Worm (Caenorhabditis elegans) whole organism, midembryonic: ENCODE measurements around the gene clec-74.
"Not testable (repeated sequence)": the region's sequence is repeated elsewhere in the genome, so short reads cannot be mapped to it uniquely, and the experiment has no call there.

Experiments
- T22C8.4 ChIP-seq: fragments of 200-800 bp; sonication (Bioruptor generic); IDR thresholded peaks from 2 replicates; pipeline ENCODE4 v1.3.6; 2022; ENCODE audit warnings: missing genetic modification characterization, missing compliant biosample characterization
- cog-1 ChIP-seq: sonication (generic microtip); optimal IDR thresholded peaks from 2 replicates; lab custom pipeline; 2016; ENCODE audit warnings: missing genetic modification characterization, missing compliant biosample characterization
- flt-1 ChIP-seq: fragments of 200-800 bp; sonication (Bioruptor generic); IDR thresholded peaks from 2 replicates; pipeline ENCODE4 v1.3.6; 2022; ENCODE audit warnings: missing genetic modification characterization, missing compliant biosample characterization
- klf-2 ChIP-seq: fragments of 200-800 bp; sonication (Bioruptor generic); conservative IDR thresholded peaks from 2 replicates; pipeline ENCODE4 v1.3.6; 2022; ENCODE audit warnings: missing genetic modification reagents, missing genetic modification characterization, missing compliant biosample characterization
- med-1 ChIP-seq: sonication (generic microtip); optimal IDR thresholded peaks from 2 replicates; lab custom pipeline; 2017; ENCODE audit warnings: missing genetic modification characterization, mild to moderate bottlenecking, missing compliant biosample characterization, antibody characterized with exemption, missing genetic modification reagents; ENCODE audit not compliant: insufficient read depth
- ref-1 ChIP-seq: fragments of 200-800 bp; sonication (Bioruptor generic); conservative IDR thresholded peaks from 2 replicates; pipeline ENCODE4 v1.3.6; 2022; ENCODE audit warnings: missing genetic modification reagents, missing genetic modification characterization, missing compliant biosample characterization
- tab-1 ChIP-seq: fragments of 200-800 bp; sonication (Bioruptor generic); IDR thresholded peaks from 2 replicates; pipeline ENCODE4 v1.3.6; 2022; ENCODE audit warnings: missing genetic modification characterization, missing compliant biosample characterization
- ztf-23 ChIP-seq: fragments of 200-800 bp; sonication (Bioruptor generic); IDR thresholded peaks from 2 replicates; pipeline ENCODE4 v1.3.6; 2022; ENCODE audit warnings: missing genetic modification reagents, missing genetic modification characterization, missing compliant biosample characterization
- ztf-29 ChIP-seq: fragments of 200-800 bp; sonication (Bioruptor generic); IDR thresholded peaks from 2 replicates; pipeline ENCODE4 v1.3.6; 2022; ENCODE audit warnings: missing genetic modification reagents, missing genetic modification characterization, missing compliant biosample characterization

The clec-74 gene

DNA sequence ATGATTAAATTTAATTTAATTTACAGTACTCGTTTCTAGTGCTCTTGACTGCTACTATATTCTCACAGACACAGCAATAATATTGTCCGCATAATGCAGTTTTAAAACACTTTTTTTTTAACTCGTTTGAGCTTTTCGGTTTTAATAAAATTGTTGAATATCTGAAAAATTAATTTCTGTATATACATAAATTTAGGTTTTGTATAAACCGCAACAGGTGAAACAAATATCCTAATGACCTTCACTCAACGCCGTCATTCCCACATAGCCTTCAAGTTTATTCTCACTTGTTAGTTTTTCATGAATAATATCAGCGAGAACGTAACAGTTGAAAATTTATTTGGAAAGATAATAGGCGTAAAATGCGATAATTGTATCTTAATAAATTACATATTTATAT lies 37.3 kb upstream of the clec-74 start, which contains the start of gene srz-19:
srz-19 (plus strand) TSS at position 301 of the 400 bp plus-strand sequence.
- no peak for TF ChIP-seq flt-1
- no peak for TF ChIP-seq ref-1 (GFP tag; lab: Robert Waterston, UW)
- no peak for TF ChIP-seq med-1 (GFP tag; lab: Kevin White, UChicago)
- no peak for TF ChIP-seq tab-1 (GFP tag; lab: Robert Waterston, UW)
- no peak for TF ChIP-seq ztf-23 (GFP tag; lab: Robert Waterston, UW)
- no peak for TF ChIP-seq ztf-29 (GFP tag; lab: Robert Waterston, UW)
- no peak for TF ChIP-seq T22C8.4
- no peak for TF ChIP-seq klf-2 (GFP tag; lab: Robert Waterston, UW)
- no peak for TF ChIP-seq cog-1 (tag; lab: Kevin White, UChicago)

DNA sequence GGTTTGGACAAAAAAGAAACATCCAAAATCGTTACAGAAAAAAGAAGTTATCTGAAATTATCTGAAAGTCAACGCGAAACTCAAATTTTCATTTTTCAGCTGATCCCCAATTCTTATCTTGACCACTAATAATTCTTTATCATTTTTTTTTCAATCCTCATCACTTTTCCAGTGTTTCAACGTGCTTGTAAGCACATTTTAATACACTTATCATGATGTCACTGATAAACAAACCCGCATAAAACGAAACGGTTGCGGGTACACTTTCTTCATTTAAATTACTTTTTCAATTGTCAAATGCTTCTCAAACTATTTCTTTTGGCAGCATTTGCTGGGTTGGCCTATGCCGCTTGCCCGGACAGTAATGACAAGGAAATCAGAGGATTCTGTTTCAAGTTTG lies 34.9 kb upstream of the clec-74 start, which contains the start of gene clec-67:
clec-67 (plus strand) TSS at position 268 of the 400 bp plus-strand sequence.
- TF ChIP-seq flt-1 (no peak), med-1 (GFP tag; lab: Kevin White, UChicago) (no peak), ref-1 (GFP tag; lab: Robert Waterston, UW) (no peak), ztf-29 (GFP tag; lab: Robert Waterston, UW) (no peak), cog-1 (tag; lab: Kevin White, UChicago) (no peak), klf-2 (GFP tag; lab: Robert Waterston, UW) (no peak), T22C8.4 (no peak), ztf-23 (GFP tag; lab: Robert Waterston, UW) (no peak)

ce11 chrIV:3926117-3926516 lies 30.7 kb upstream of the clec-74 start, which contains the start of gene clec-68:
Gene clec-68, plus strand, starts transcription at chrIV:3926417.
- TF ChIP-seq ref-1 (GFP tag; lab: Robert Waterston, UW) = no peak
- TF ChIP-seq flt-1 = no peak
- TF ChIP-seq ztf-29 (GFP tag; lab: Robert Waterston, UW) = no peak
- no peak for TF ChIP-seq med-1 (GFP tag; lab: Kevin White, UChicago)
- TF ChIP-seq tab-1 (GFP tag; lab: Robert Waterston, UW) = no peak
- TF ChIP-seq ztf-23 (GFP tag; lab: Robert Waterston, UW) = no peak
- no peak for TF ChIP-seq T22C8.4
- no peak for TF ChIP-seq cog-1 (tag; lab: Kevin White, UChicago)
- TF ChIP-seq klf-2 (GFP tag; lab: Robert Waterston, UW) = no peak

DNA sequence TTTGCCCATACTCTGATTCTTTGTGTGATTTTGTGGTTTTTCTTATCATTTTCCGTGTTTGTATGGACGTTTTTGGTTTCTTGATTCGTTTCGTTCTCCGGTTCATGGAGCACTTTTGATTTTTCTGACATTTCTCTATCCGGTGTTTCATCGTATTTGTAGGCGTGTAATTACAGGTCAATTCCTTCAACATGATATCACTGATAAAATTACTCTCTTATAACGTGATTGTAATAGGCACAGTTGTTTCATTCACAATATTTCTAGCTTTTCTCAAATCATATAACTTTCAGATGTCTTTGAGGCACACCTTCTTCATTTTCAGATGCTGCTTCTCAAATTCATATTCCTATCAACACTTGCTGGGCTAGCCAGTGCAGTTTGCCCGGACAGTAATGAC lies 24.4 kb upstream of the clec-74 start, which contains the start of gene clec-70:
clec-70 (plus strand) TSS at position 301 of the 400 bp plus-strand sequence.
- not testable (repeated sequence) for TF ChIP-seq med-1 (GFP tag; lab: Kevin White, UChicago); flt-1; ztf-29 (GFP tag; lab: Robert Waterston, UW)

DNA sequence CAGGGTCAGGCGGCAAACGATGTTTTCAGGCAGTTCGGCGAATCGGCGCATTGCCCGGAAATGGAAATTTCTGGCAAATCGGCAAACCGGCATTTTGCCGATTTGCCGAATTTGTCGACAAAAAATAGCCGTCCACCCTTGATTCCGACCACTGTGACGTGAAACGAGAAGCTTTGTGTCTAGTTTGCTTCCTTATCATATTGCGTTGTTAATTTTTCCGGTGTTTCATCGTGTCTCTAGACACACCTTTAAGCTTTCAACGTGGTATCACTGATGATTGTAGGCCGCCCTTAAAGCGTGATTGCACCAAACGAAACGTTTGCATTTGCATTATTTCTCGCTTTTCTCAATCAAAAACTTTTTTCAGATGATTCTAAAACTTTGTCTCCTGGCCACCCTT lies 19.7 kb upstream of the clec-74 start, which contains the start of gene clec-71:
clec-71 (plus strand) TSS at position 362 of the 400 bp plus-strand sequence.
- TF ChIP-seq flt-1 (no peak), T22C8.4 (no peak), cog-1 (tag; lab: Kevin White, UChicago) (no peak)

ce11 chrIV:3941658-3942328 lies 15.0 kb upstream of the clec-74 start, which contains the start of gene clec-174:
Gene clec-174, minus strand, starts transcription at chrIV:3941708.
- no peak for TF ChIP-seq T22C8.4
- TF ChIP-seq cog-1 (tag; lab: Kevin White, UChicago) = no peak
- no peak for TF ChIP-seq tab-1 (GFP tag; lab: Robert Waterston, UW)
- no peak for TF ChIP-seq flt-1
- no peak for TF ChIP-seq ztf-23 (GFP tag; lab: Robert Waterston, UW)
- no peak for TF ChIP-seq klf-2 (GFP tag; lab: Robert Waterston, UW)
- no peak for TF ChIP-seq ztf-29 (GFP tag; lab: Robert Waterston, UW)
- TF ChIP-seq ref-1 (GFP tag; lab: Robert Waterston, UW) = no peak
- TF ChIP-seq med-1 (GFP tag; lab: Kevin White, UChicago) = no peak

DNA sequence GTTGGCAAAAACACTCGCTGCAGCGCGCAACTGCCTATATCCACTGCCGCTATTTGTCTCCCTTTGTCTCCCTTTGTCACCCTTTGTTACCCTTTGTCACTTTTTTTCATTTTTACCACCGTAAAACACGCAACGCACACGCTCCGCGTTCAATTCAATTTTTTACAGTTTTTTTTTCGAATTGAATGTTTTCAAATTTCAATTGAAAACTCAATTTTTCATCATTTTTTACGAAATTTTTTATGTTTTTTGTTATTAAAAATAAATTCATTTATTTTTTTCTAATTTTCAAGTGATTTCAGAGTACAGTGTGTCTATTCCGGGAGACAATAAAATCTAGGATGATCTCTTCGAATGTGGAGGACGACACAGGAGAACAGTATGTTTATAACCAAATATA lies 13.8 kb upstream of the clec-74 start, which contains the start of gene Y46C8AL.11:
Y46C8AL.11 (plus strand) TSS at position 301 of the 400 bp plus-strand sequence.
- no peak for TF ChIP-seq med-1 (GFP tag; lab: Kevin White, UChicago)
- no peak for TF ChIP-seq ref-1 (GFP tag; lab: Robert Waterston, UW)
- no peak for TF ChIP-seq flt-1
- no peak for TF ChIP-seq klf-2 (GFP tag; lab: Robert Waterston, UW)
- TF ChIP-seq cog-1 (tag; lab: Kevin White, UChicago) = no peak
- TF ChIP-seq tab-1 (GFP tag; lab: Robert Waterston, UW) = no peak

DNA sequence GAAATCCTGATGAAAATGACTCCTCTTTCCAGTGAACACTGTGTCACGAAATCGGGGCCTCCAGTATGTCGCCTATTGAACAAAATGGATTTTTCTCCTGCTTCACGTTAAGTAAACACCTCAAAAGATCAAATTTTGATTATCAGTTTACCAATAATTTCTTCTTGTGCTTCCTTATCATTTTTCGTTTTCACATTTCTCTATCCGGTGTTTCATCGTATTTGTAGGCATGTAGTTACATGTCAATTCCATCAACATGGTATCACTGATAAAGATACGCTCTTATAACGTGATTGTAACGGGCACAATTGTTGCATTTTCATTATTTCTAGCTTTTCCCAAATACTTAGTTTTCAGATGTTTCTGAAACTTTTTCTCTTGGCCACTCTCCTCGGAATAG lies 12.3 kb upstream of the clec-74 start, which contains the start of gene clec-72:
clec-72 (plus strand) TSS at position 358 of the 400 bp plus-strand sequence.
- TF ChIP-seq ztf-29 (GFP tag; lab: Robert Waterston, UW) = no peak
- TF ChIP-seq ztf-23 (GFP tag; lab: Robert Waterston, UW) = no peak
- TF ChIP-seq tab-1 (GFP tag; lab: Robert Waterston, UW) = no peak
- no peak for TF ChIP-seq cog-1 (tag; lab: Kevin White, UChicago)
- no peak for TF ChIP-seq med-1 (GFP tag; lab: Kevin White, UChicago)
- TF ChIP-seq T22C8.4 = no peak
- TF ChIP-seq ref-1 (GFP tag; lab: Robert Waterston, UW) = no peak
- no peak for TF ChIP-seq klf-2 (GFP tag; lab: Robert Waterston, UW)
- TF ChIP-seq flt-1 = no peak

DNA sequence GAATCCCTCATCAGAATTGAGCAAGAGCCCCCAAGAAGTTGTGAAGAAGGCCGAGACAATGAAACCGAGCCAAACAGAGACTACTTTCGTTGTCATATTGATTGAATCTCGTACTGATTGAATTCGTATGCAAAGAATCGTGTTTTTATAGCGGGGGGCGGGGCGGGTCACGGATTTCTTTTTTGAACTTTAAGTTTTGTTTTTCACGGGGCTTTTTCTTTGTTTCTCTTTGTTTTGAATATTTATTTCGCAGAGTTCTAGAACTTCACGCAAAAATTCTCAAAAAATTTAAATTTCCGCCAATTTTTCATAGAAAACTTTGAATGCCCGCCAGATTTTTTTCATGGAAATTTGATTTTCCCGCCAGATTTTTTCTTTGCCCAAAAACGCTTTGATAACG lies 710 bp upstream of the clec-74 start, which contains the start of gene clec-73:
clec-73 (minus strand) TSS at position 101 of the 400 bp plus-strand sequence.
- TF ChIP-seq cog-1 (tag; lab: Kevin White, UChicago) = no peak
